Fruit fly (Drosophila melanogaster) Kc167 (cell line): ENCODE measurements around the gene NijA.

Experiments used
- Myc ChIP-seq: fragments of >200 bp; optimal IDR thresholded peaks from 2 replicates; lab custom pipeline; 2017; ENCODE audit warnings: missing external identifiers
- Sin3A ChIP-seq: fragments of >200 bp; optimal IDR thresholded peaks from 2 replicates; lab custom pipeline; 2018; ENCODE audit warnings: missing external identifiers
- psq ChIP-seq: fragments of >200 bp; optimal IDR thresholded peaks from 2 replicates; lab custom pipeline; 2017; ENCODE audit warnings: missing external identifiers

DNA sequence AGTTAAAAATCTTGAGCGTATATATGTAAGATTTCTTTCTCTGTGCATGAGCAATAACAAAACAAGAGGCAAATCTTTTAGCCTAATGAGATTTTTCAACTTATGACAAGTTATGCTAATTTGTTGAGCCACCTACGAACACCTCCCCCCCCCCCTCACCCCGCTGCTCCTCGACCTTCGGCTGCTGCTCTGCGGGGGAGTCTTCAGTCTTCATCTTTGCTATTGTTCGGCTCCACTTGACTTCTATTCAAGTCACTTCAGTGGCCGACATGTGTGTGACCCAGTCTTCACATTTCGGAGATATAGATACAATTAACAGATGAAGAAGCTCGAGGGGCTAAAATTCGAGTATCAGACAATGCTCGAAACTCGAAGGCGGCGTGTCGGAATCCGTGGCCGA, 35.4 kb upstream of the NijA start:
- TF ChIP-seq Myc (lab: Kevin White, UChicago) (no peak), psq (lab: Kevin White, UChicago) (no peak), Sin3A (no peak)
